Worm (Caenorhabditis elegans): ENCODE measurements around the gene lgc-21.

DNA sequence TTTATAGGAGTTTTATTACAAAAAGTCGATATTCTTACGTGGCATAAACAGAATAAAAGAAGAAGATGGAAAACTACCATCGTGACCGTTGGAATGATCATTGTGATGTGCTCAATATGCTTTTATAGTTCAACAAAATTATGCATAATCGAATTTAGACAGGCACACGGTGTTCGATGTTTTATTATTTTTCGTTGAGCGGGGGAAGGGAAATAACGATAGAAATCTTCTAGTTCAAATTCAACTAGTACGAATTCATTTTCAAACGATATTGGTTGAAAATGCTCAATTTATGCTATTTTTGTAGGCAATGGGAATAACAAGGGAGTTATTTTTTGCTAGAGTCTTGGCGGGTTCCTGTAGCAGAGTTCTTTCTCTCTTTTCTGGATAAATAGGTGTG lies 10.8 kb upstream of the lgc-21 start, which contains the start of gene C33G3.5:
- TF ChIP-seq nhr-47 (tag; optimal IDR thresholded peaks at IDR 0.05) (no peak), dpl-1 (GFP tag; optimal IDR thresholded peaks at IDR 0.05) (no peak), skn-1 (tag; optimal IDR thresholded peaks at IDR 0.05) (no peak), ztf-11 (tag; optimal IDR thresholded peaks at IDR 0.05) (no peak), lsy-2 (tag; optimal IDR thresholded peaks at IDR 0.05) (no peak), snpc-4 (tag; optimal IDR thresholded peaks at IDR 0.05) (no peak), nhr-237 (tag; optimal IDR thresholded peaks at IDR 0.05) (no peak), tlp-1 (tag; optimal IDR thresholded peaks at IDR 0.05) (no peak), lin-39 (tag; optimal IDR thresholded peaks at IDR 0.05) (no peak), nhr-76 (tag; optimal IDR thresholded peaks at IDR 0.05) (no peak), nhr-90 (tag; optimal IDR thresholded peaks at IDR 0.05; ENCODE audit: poor library complexity) (no peak)
